Comparison of ENCODE assay signal across 3 fruit fly cellular contexts in the genomic region with DNA sequence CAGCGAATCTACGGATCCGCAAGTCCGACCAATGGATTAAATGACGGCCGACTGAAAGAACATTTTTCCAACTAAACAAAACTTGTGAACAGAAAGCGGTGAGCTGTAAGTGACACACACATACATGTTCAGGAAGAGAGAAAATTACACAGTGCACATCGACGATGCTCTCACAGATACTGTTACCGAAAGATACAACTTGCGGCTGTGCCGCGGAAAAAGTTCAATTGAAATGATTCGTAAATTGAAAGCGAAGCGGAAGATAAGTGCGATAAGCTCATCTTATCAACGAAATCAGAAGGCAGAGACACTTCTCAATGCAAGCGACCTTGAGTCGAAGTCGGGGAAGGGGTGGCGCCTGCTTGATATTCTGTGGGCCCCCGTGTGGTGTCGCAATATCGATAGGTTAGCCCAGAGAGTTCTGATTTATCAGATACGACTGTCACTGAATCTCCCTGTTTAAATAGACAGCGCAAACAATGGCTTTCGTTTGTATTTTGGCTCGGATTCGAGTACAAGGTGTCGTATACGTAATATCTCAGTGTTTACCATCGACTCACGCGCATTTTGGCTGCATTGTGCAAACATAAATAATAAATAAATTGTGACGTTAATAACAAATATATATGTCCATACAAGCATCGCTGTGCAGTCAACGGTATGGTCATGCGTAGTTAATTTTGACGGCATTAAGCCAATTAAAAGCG.
A peak's percentile ranks its signal among the peaks of the same experiment; 100 is the strongest.
TF ChIP-seq lines count a peak whose summit lies in the region.

A gene (minus strand): TSS at position 51 of the 707 bp plus-strand sequence.

- TF ChIP-seq CTCF in whole organism, embryonic (GFP tag; optimal IDR thresholded peaks at IDR 0.05; lab: Kevin White, UChicago) = no peak

TF ChIP-seq in whole organism, adult, 20 proteins besides CTCF, POLR2A, EP300 and RAD21:
- TF ChIP-seq pad (GFP tag; optimal IDR thresholded peaks at IDR 0.05; lab: Kevin White, UChicago) = no peak
- TF ChIP-seq cic (GFP tag; optimal IDR thresholded peaks at IDR 0.05; lab: Kevin White, UChicago) = peak; percentile 36
- peak; percentile 47 for TF ChIP-seq Crg-1 (GFP tag; optimal IDR thresholded peaks at IDR 0.05; lab: Kevin White, UChicago)
- TF ChIP-seq toe (GFP tag; optimal IDR thresholded peaks at IDR 0.05; lab: Kevin White, UChicago) = peak; percentile 19
- no peak for TF ChIP-seq CG14711 (tag; optimal IDR thresholded peaks at IDR 0.05; lab: Kevin White, UChicago)
- TF ChIP-seq CG7045 (GFP tag; optimal IDR thresholded peaks at IDR 0.05; lab: Kevin White, UChicago) = no peak
- no peak for TF ChIP-seq cnc (optimal IDR thresholded peaks at IDR 0.05; lab: Kevin White, UChicago)
- TF ChIP-seq Mnt (GFP tag; optimal IDR thresholded peaks at IDR 0.05; lab: Kevin White, UChicago) = no peak
- TF ChIP-seq kay (GFP tag; lab: Kevin White, UChicago; ENCODE audit: borderline replicate concordance) = no peak
- peak; percentile 48 for TF ChIP-seq ovo (GFP tag; optimal IDR thresholded peaks at IDR 0.05; lab: Kevin White, UChicago)
- TF ChIP-seq CG5204 (GFP tag; optimal IDR thresholded peaks at IDR 0.05; lab: Kevin White, UChicago) = no peak
- TF ChIP-seq CG33017 (tag; optimal IDR thresholded peaks at IDR 0.05; lab: Kevin White, UChicago) = peak; percentile 4
- no peak for TF ChIP-seq Clk (GFP tag; optimal IDR thresholded peaks at IDR 0.05; lab: Kevin White, UChicago)
- no peak for TF ChIP-seq CG12768 (GFP tag; optimal IDR thresholded peaks at IDR 0.05; lab: Kevin White, UChicago)
- TF ChIP-seq CG7101 (tag; optimal IDR thresholded peaks at IDR 0.05; lab: Kevin White, UChicago) = peak; percentile 19
- no peak for TF ChIP-seq CG1620 (GFP tag; optimal IDR thresholded peaks at IDR 0.05; lab: Kevin White, UChicago)
- peak; percentile 28 for TF ChIP-seq Hr96 (GFP tag; optimal IDR thresholded peaks at IDR 0.05; lab: Kevin White, UChicago)
- no peak for TF ChIP-seq tj (GFP tag; optimal IDR thresholded peaks at IDR 0.05; lab: Kevin White, UChicago)
- TF ChIP-seq bab1 (GFP tag; optimal IDR thresholded peaks at IDR 0.05; lab: Kevin White, UChicago) = no peak
- peak; percentile 12 for TF ChIP-seq CG11617 (GFP tag; optimal IDR thresholded peaks at IDR 0.05; lab: Kevin White, UChicago)

TF ChIP-seq in whole organism, embryonic, 481 proteins besides CTCF, POLR2A, EP300 and RAD21:
- TF ChIP-seq HLH4C (GFP tag; IDR thresholded peaks at IDR 0.05; lab: Robert Waterston, UW; ENCODE audit: partially characterized antibody) (no peak), CG13424 (tag; optimal IDR thresholded peaks at IDR 0.05; lab: Kevin White, UChicago) (no peak), Ets65A (GFP tag; lab: Kevin White, UChicago) (peak; percentile 68), kni (GFP tag; optimal IDR thresholded peaks at IDR 0.05; lab: Kevin White, UChicago) (no peak)

TF ChIP-seq in whole organism, prepupa, 60 proteins besides CTCF, POLR2A, EP300 and RAD21:
- TF ChIP-seq ss (GFP tag; optimal IDR thresholded peaks at IDR 0.05; lab: Kevin White, UChicago) (no peak), CG34406 (GFP tag; optimal IDR thresholded peaks at IDR 0.05; lab: Kevin White, UChicago) (peak; percentile 40), lz (GFP tag; optimal IDR thresholded peaks at IDR 0.05; lab: Kevin White, UChicago) (no peak), CG11762 (GFP tag; optimal IDR thresholded peaks at IDR 0.05; lab: Kevin White, UChicago; ENCODE audit: insufficient read depth) (no peak), Sox102F (GFP tag; optimal IDR thresholded peaks at IDR 0.05; lab: Kevin White, UChicago) (peak; percentile 20), Eip78C (GFP tag; lab: Kevin White, UChicago) (peak; percentile 87), Sox14 (GFP tag; optimal IDR thresholded peaks at IDR 0.05; lab: Kevin White, UChicago) (no peak), svp (GFP tag; lab: Kevin White, UChicago) (peak; percentile 15), CG16779 (tag; optimal IDR thresholded peaks at IDR 0.05; lab: Kevin White, UChicago) (peak; percentile 1), CG8632 (GFP tag; optimal IDR thresholded peaks at IDR 0.05; lab: Kevin White, UChicago) (peak; percentile 18), pdm3 (GFP tag; optimal IDR thresholded peaks at IDR 0.05; lab: Kevin White, UChicago) (no peak), Ets96B (tag; optimal IDR thresholded peaks at IDR 0.05; lab: Kevin White, UChicago) (no peak), CG6276 (GFP tag; optimal IDR thresholded peaks at IDR 0.05; lab: Kevin White, UChicago) (no peak), OdsH (GFP tag; optimal IDR thresholded peaks at IDR 0.05; lab: Kevin White, UChicago) (no peak)
